Worm (Caenorhabditis elegans): Measurements from ENCODE around the gene F07C6.3.

DNA sequence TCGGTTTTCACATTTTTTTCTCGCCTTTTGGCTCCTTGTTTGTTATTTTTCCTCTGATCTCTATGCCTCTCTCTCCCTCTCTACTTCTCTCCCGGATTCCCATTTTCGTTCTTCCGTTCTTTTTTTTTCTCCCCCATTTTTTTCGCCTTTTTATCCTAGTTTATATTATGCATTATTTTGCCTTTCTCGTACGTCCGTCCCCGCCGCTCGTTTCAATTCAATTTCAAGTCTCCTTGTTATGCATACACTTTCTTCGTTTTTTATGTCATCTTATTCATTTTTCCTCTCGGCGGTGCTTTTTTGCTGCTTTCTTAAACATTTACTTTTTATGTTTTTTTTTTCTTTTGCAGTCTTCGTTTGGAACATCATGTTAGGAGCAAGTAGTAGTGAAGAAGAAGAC, 15.5 kb upstream of the F07C6.3 start, which contains the start of gene unc-31:
- TF ChIP-seq flt-1 (GFP tag; IDR thresholded peaks at IDR 0.05): no peak
- no peak for TF ChIP-seq cog-1 (tag; optimal IDR thresholded peaks at IDR 0.05)
- TF ChIP-seq T22C8.4 (GFP tag; IDR thresholded peaks at IDR 0.05): no peak
- no peak for TF ChIP-seq ztf-29 (GFP tag; IDR thresholded peaks at IDR 0.05)

Measured in whole organism, midembryonic.